Worm (Caenorhabditis elegans) whole organism, mixed stage, embryonic: ENCODE results near the gene scl-1.

Experiments
- blmp-1 ChIP-seq: fragments of 150-350 bp; optimal IDR thresholded peaks from 2 replicates; lab custom pipeline; 2014; ENCODE audit warnings: missing biosample characterization, missing genetic modification characterization
- cnd-1 ChIP-seq: fragments of 200-800 bp; sonication (Bioruptor generic); optimal IDR thresholded peaks from 2 replicates; lab custom pipeline; 2018; ENCODE audit warnings: mild to moderate bottlenecking, missing genetic modification characterization, missing compliant biosample characterization
- elt-3 ChIP-seq: fragments of 150-350 bp; optimal IDR thresholded peaks from 2 replicates; lab custom pipeline; 2014; ENCODE audit warnings: missing biosample characterization, missing genetic modification characterization
- mab-5 ChIP-seq: fragments of 150-350 bp; optimal IDR thresholded peaks from 2 replicates; lab custom pipeline; 2014; ENCODE audit warnings: missing biosample characterization, missing genetic modification characterization
- nhr-28 ChIP-seq: fragments of 150-350 bp; optimal IDR thresholded peaks from 2 replicates; lab custom pipeline; 2014; ENCODE audit warnings: missing biosample characterization, missing genetic modification characterization
- pha-4 ChIP-seq: fragments of 150-350 bp; optimal IDR thresholded peaks from 2 replicates; lab custom pipeline; 2018; ENCODE audit warnings: missing biosample characterization, missing genetic modification reagents, missing genetic modification characterization
- tbx-8 ChIP-seq: fragments of 200-800 bp; sonication (Bioruptor generic); optimal IDR thresholded peaks from 2 replicates; lab custom pipeline; 2018; ENCODE audit warnings: mild to moderate bottlenecking, missing genetic modification characterization, moderate library complexity, missing compliant biosample characterization
- ztf-11 ChIP-seq: fragments of 150-350 bp; optimal IDR thresholded peaks from 2 replicates; lab custom pipeline; 2014; ENCODE audit warnings: missing biosample characterization, missing genetic modification characterization

DNA sequence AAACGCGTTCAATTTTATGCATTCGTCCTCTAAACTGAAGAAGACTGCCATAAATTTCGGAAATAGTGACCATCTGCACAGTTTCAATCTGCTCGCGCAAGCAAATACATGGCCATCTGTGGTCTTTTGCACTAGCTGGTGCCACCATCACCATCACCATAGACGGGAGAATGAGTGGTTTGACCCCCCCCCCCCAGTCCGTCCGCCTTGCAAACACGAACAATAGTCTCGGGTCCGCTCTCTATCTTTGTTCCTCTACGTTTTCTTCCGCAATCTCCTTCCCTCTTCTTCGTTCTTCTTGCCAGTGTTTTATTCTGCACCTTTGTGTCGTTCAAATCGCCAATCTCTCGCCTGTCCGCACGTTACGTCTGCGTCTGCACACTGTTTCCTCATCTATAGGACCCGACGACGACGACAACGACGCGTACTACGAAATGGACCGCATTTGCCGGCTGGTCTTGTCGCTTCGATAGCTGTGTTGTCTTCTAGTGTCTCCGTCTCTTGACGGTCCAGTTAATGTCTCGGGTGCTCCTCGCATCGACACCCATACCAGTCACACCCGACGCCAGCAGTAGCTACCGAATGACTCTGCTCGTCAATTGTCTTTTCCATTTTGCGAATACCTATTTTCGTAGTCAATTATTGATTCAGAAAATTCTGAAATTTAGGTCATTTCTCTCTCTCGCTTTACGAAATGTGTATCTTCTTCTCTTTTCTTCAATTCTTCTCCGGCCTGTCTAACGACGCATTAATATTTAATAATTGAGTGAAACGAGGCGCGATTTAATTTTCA lies 26.3 kb upstream of the scl-1 start:
- TF ChIP-seq cnd-1, result peak; percentile 93
- no peak for TF ChIP-seq pha-4 (tag; lab: Kevin White, UChicago)
- no peak for TF ChIP-seq nhr-28 (tag; lab: Kevin White, UChicago)
- no peak for TF ChIP-seq ztf-11
- no peak for TF ChIP-seq mab-5 (tag; lab: Kevin White, UChicago)
- no peak for TF ChIP-seq blmp-1 (tag; lab: Kevin White, UChicago)
- TF ChIP-seq tbx-8 (GFP tag; lab: Kevin White, UChicago), result no peak
- no peak for TF ChIP-seq elt-3 (tag; lab: Kevin White, UChicago)
